Worm (Caenorhabditis elegans) whole organism, late embryonic: ENCODE data around the gene K04G7.1.

Experiments used
- K02D7.2 ChIP-seq: sonication (generic microtip); optimal IDR thresholded peaks from 2 replicates; lab custom pipeline; 2017; ENCODE audit warnings: mild to moderate bottlenecking, missing genetic modification characterization, missing compliant biosample characterization
- T23F11.4 ChIP-seq: fragments of 200-800 bp; sonication (Bioruptor generic); optimal IDR thresholded peaks from 2 replicates; lab custom pipeline; 2018; ENCODE audit warnings: mild to moderate bottlenecking, missing genetic modification characterization, missing compliant biosample characterization
- ama-1 ChIP-seq: fragments of 150-350 bp; optimal IDR thresholded peaks from 2 replicates; lab custom pipeline; 2014
- ceh-18 ChIP-seq: sonication (generic microtip); optimal IDR thresholded peaks from 2 replicates; lab custom pipeline; 2016; ENCODE audit warnings: missing genetic modification characterization, missing compliant biosample characterization
- ceh-19 ChIP-seq: fragments of 200-800 bp; sonication (Bioruptor generic); optimal IDR thresholded peaks from 2 replicates; lab custom pipeline; 2018; ENCODE audit warnings: mild to moderate bottlenecking, missing genetic modification characterization, missing compliant biosample characterization
- ceh-2 ChIP-seq: sonication (generic microtip); optimal IDR thresholded peaks from 2 replicates; lab custom pipeline; 2016; ENCODE audit warnings: missing genotype, missing genetic modification characterization, missing compliant biosample characterization
- ceh-30 ChIP-seq: fragments of 150-350 bp; optimal IDR thresholded peaks from 2 replicates; lab custom pipeline; 2014; ENCODE audit warnings: missing biosample characterization, missing genetic modification characterization
- ceh-31 ChIP-seq: sonication (generic microtip); optimal IDR thresholded peaks from 2 replicates; lab custom pipeline; 2016; ENCODE audit warnings: missing genetic modification characterization, missing compliant biosample characterization
- ceh-34 ChIP-seq: sonication (generic microtip); optimal IDR thresholded peaks from 2 replicates; lab custom pipeline; 2016; ENCODE audit warnings: mild to moderate bottlenecking, missing genetic modification characterization, missing compliant biosample characterization
- ceh-45 ChIP-seq: fragments of 200-800 bp; sonication (Bioruptor generic); IDR thresholded peaks from 2 replicates; pipeline ENCODE4 v1.3.6; 2022; ENCODE audit warnings: missing genetic modification reagents, missing genetic modification characterization, missing compliant biosample characterization
- ceh-48 ChIP-seq: sonication (generic microtip); optimal IDR thresholded peaks from 2 replicates; lab custom pipeline; 2016; ENCODE audit warnings: missing genetic modification characterization, inconsistent platforms, missing compliant biosample characterization
- che-1 ChIP-seq: sonication (generic microtip); optimal IDR thresholded peaks from 2 replicates; lab custom pipeline; 2016; ENCODE audit warnings: mild to moderate bottlenecking, missing genetic modification characterization, missing compliant biosample characterization
- dmd-4 ChIP-seq: sonication (generic microtip); optimal IDR thresholded peaks from 2 replicates; lab custom pipeline; 2016; ENCODE audit warnings: borderline replicate concordance, missing genetic modification characterization, missing compliant biosample characterization
- dve-1 ChIP-seq: sonication (generic microtip); optimal IDR thresholded peaks from 2 replicates; lab custom pipeline; 2017; ENCODE audit warnings: antibody characterized with exemption, mild to moderate bottlenecking, missing genetic modification characterization, missing compliant biosample characterization
- fkh-10 ChIP-seq: fragments of 150-350 bp; optimal IDR thresholded peaks from 2 replicates; lab custom pipeline; 2014; ENCODE audit warnings: missing biosample characterization, missing genetic modification reagents, missing genetic modification characterization
- hlh-15 ChIP-seq: sonication (generic microtip); optimal IDR thresholded peaks from 2 replicates; lab custom pipeline; 2016; ENCODE audit warnings: missing genetic modification characterization, missing compliant biosample characterization
- hlh-8 ChIP-seq: sonication (generic microtip); optimal IDR thresholded peaks from 2 replicates; lab custom pipeline; 2016; ENCODE audit warnings: missing genotype, missing genetic modification characterization, missing compliant biosample characterization
- madf-2 ChIP-seq: sonication (generic microtip); optimal IDR thresholded peaks from 2 replicates; lab custom pipeline; 2017; ENCODE audit warnings: missing genetic modification characterization, missing compliant biosample characterization
- mec-3 ChIP-seq: sonication (generic microtip); optimal IDR thresholded peaks from 2 replicates; lab custom pipeline; 2016; ENCODE audit warnings: borderline replicate concordance, missing genetic modification characterization, missing compliant biosample characterization
- nfya-1 ChIP-seq: sonication (generic microtip); optimal IDR thresholded peaks from 2 replicates; lab custom pipeline; 2017; ENCODE audit warnings: missing genetic modification characterization, mild to moderate bottlenecking, missing compliant biosample characterization, antibody characterized with exemption, moderate library complexity
- nhr-11 ChIP-seq: fragments of 150-350 bp; optimal IDR thresholded peaks from 2 replicates; lab custom pipeline; 2014; ENCODE audit warnings: missing biosample characterization, missing genetic modification characterization
- nhr-232 ChIP-seq: sonication (generic microtip); optimal IDR thresholded peaks from 2 replicates; lab custom pipeline; 2016; ENCODE audit warnings: missing genetic modification characterization, missing compliant biosample characterization
- odd-2 ChIP-seq: sonication (generic microtip); optimal IDR thresholded peaks from 2 replicates; lab custom pipeline; 2017; ENCODE audit warnings: antibody characterized with exemption, mild to moderate bottlenecking, missing genetic modification characterization, missing compliant biosample characterization
- pat-9 ChIP-seq: fragments of 200-800 bp; sonication (Bioruptor generic); optimal IDR thresholded peaks from 2 replicates; lab custom pipeline; 2018; ENCODE audit warnings: mild to moderate bottlenecking, missing genetic modification characterization, moderate library complexity, missing compliant biosample characterization
- pax-1 ChIP-seq: fragments of 150-350 bp; optimal IDR thresholded peaks from 2 replicates; lab custom pipeline; 2014; ENCODE audit warnings: missing biosample characterization, missing genetic modification characterization
- ref-2 ChIP-seq: sonication (generic microtip); optimal IDR thresholded peaks from 2 replicates; lab custom pipeline; 2016; ENCODE audit warnings: missing genetic modification characterization, missing compliant biosample characterization
- rnt-1 ChIP-seq: sonication (generic microtip); optimal IDR thresholded peaks from 2 replicates; lab custom pipeline; 2016; ENCODE audit warnings: missing genetic modification characterization, missing compliant biosample characterization
- sdc-2 ChIP-seq: sonication (generic microtip); optimal IDR thresholded peaks from 2 replicates; lab custom pipeline; 2016; ENCODE audit warnings: missing genotype, missing genetic modification characterization, missing compliant biosample characterization
- sox-2 ChIP-seq: fragments of 200-800 bp; sonication (Bioruptor generic); IDR thresholded peaks from 2 replicates; pipeline ENCODE4 v1.3.6; 2022; ENCODE audit warnings: missing genetic modification reagents, missing genetic modification characterization, missing compliant biosample characterization
- sox-4 ChIP-seq: sonication (generic microtip); optimal IDR thresholded peaks from 2 replicates; lab custom pipeline; 2017; ENCODE audit warnings: mild to moderate bottlenecking, missing genetic modification characterization, inconsistent platforms, missing compliant biosample characterization
- syd-9 ChIP-seq: sonication (generic microtip); optimal IDR thresholded peaks from 2 replicates; lab custom pipeline; 2016; ENCODE audit warnings: mild to moderate bottlenecking, missing genetic modification characterization, moderate library complexity, missing compliant biosample characterization
- tbx-2 ChIP-seq: sonication (generic microtip); optimal IDR thresholded peaks from 2 replicates; lab custom pipeline; 2016; ENCODE audit warnings: missing genetic modification characterization, missing compliant biosample characterization
- tbx-7 ChIP-seq: sonication (generic microtip); optimal IDR thresholded peaks from 2 replicates; lab custom pipeline; 2016; ENCODE audit warnings: missing genotype, missing genetic modification characterization, missing compliant biosample characterization
- unc-3 ChIP-seq, 2 experiments: fragments of 200-800 bp in 1 of 2; sonication (Bioruptor generic) in 1 of 2; sonication (generic microtip) in 1 of 2; conservative IDR thresholded peaks in 1 of 2; optimal IDR thresholded peaks in 1 of 2; 2 replicates each; pipeline versions ENCODE4 v1.3.6 to Lab custom; 2016 to 2022; ENCODE audit warnings: missing compliant biosample characterization in 2 of 2, missing genetic modification characterization in 2 of 2, missing genetic modification reagents in 1 of 2
- unc-42 ChIP-seq: sonication (generic microtip); optimal IDR thresholded peaks from 2 replicates; lab custom pipeline; 2016; ENCODE audit warnings: missing genotype, missing genetic modification characterization, missing compliant biosample characterization
- unc-55 ChIP-seq: sonication (generic microtip); optimal IDR thresholded peaks from 2 replicates; lab custom pipeline; 2017; ENCODE audit warnings: missing biosample characterization, missing genetic modification reagents, missing genetic modification characterization
- unc-86 ChIP-seq: sonication (generic microtip); optimal IDR thresholded peaks from 2 replicates; lab custom pipeline; 2016; ENCODE audit warnings: missing genetic modification characterization, missing compliant biosample characterization
- zip-5 ChIP-seq: sonication (generic microtip); optimal IDR thresholded peaks from 2 replicates; lab custom pipeline; 2016; ENCODE audit warnings: missing genetic modification characterization, missing compliant biosample characterization

The K04G7.1 gene

ce11 chrIII:7167568-7167937 is 5.0 kb downstream of the K04G7.1 start, which contains the start of gene acs-4:
TSS of gene acs-4 (plus strand) at chrIII:7167838.
- TF ChIP-seq T23F11.4 (GFP tag; lab: Kevin White, UChicago) (no peak), ceh-30 (tag; lab: Kevin White, UChicago) (no peak), ceh-18 (tag; lab: Kevin White, UChicago) (no peak), zip-5 (tag; lab: Kevin White, UChicago) (no peak), sox-2 (GFP tag; lab: Robert Waterston, UW) (no peak)

- TF ChIP-seq pat-9: no peak
- TF ChIP-seq fkh-10: no peak
- no peak for TF ChIP-seq odd-2
- TF ChIP-seq hlh-8: no peak
- no peak for TF ChIP-seq zip-5 (tag; lab: Kevin White, UChicago)
- TF ChIP-seq unc-55 (GFP tag; lab: Kevin White, UChicago): no peak
- no peak for TF ChIP-seq ceh-45 (GFP tag; lab: Robert Waterston, UW)
These were observed 7.6 kb downstream of the K04G7.1 start for ce11 chrIII:7170090-7170489.

- TF ChIP-seq ceh-31 (tag; lab: Kevin White, UChicago): no peak
- TF ChIP-seq hlh-15 (tag; lab: Kevin White, UChicago): no peak
- TF ChIP-seq ceh-2 (tag; lab: Kevin White, UChicago): no peak
- no peak for TF ChIP-seq tbx-2 (tag; lab: Kevin White, UChicago)
- TF ChIP-seq unc-86: no peak
- no peak for TF ChIP-seq ama-1 (lab: Kevin White, UChicago)
- no peak for TF ChIP-seq hlh-8
These were observed 16.0 kb downstream of the K04G7.1 start for ce11 chrIII:7178497-7178896.

ce11 chrIII:7179538-7180301 is 17.2 kb downstream of the K04G7.1 start, which contains the start of the genes rps-14 and rpl-36:
TSS of gene rps-14 (minus strand) at chrIII:7179588.
TSS of gene rpl-36 (plus strand) at chrIII:7180251.
- TF ChIP-seq pax-1 (tag; lab: Kevin White, UChicago) (peak; percentile 81), hlh-8 (no peak), sdc-2 (tag; lab: Kevin White, UChicago) (no peak), unc-42 (tag; lab: Kevin White, UChicago) (peak; percentile 64), ceh-18 (tag; lab: Kevin White, UChicago) (peak; percentile 27), ref-2 (tag; lab: Kevin White, UChicago) (peak; percentile 2), ceh-31 (tag; lab: Kevin White, UChicago) (peak; percentile 46), tbx-7 (tag; lab: Kevin White, UChicago) (no peak), dmd-4 (no peak), dve-1 (tag; lab: Kevin White, UChicago) (no peak), nfya-1 (tag; lab: Kevin White, UChicago) (peak; percentile 87), nhr-232 (no peak), unc-86 (peak; percentile 26), ceh-45 (GFP tag; lab: Robert Waterston, UW) (no peak), K02D7.2 (tag; lab: Kevin White, UChicago) (no peak), tbx-2 (tag; lab: Kevin White, UChicago) (peak; percentile 18), ceh-34 (peak; percentile 13), sox-2 (GFP tag; lab: Robert Waterston, UW) (0 out of 2 replicates have a peak, but pooled peaks have one; percentile 33), nhr-11 (no peak), ceh-30 (tag; lab: Kevin White, UChicago) (peak; percentile 14)

ce11 chrIII:7180613-7181012 is 18.1 kb downstream of the K04G7.1 start, which contains the start of gene ndab-2:
TSS of gene ndab-2 (plus strand) at chrIII:7180752.
- TF ChIP-seq unc-3 (GFP tag; conservative IDR thresholded peaks at IDR 0.05; lab: Robert Waterston, UW) (no peak), unc-3 (tag; optimal IDR thresholded peaks at IDR 0.05; lab: Kevin White, UChicago) (no peak), ceh-19 (no peak), ceh-48 (no peak), tbx-7 (tag; lab: Kevin White, UChicago) (no peak), tbx-2 (tag; lab: Kevin White, UChicago) (no peak), syd-9 (tag; lab: Kevin White, UChicago) (no peak), ama-1 (lab: Kevin White, UChicago) (no peak), madf-2 (tag; lab: Kevin White, UChicago) (no peak), che-1 (tag; lab: Kevin White, UChicago) (no peak), dmd-4 (no peak), mec-3 (tag; lab: Kevin White, UChicago) (no peak), rnt-1 (tag; lab: Kevin White, UChicago) (no peak), sox-4 (tag; lab: Kevin White, UChicago) (no peak), unc-55 (GFP tag; lab: Kevin White, UChicago) (no peak), pax-1 (tag; lab: Kevin White, UChicago) (no peak), sox-2 (GFP tag; lab: Robert Waterston, UW) (no peak)
